Worm (Caenorhabditis elegans): Measurements from ENCODE around the gene Y9C12A.1.

DNA sequence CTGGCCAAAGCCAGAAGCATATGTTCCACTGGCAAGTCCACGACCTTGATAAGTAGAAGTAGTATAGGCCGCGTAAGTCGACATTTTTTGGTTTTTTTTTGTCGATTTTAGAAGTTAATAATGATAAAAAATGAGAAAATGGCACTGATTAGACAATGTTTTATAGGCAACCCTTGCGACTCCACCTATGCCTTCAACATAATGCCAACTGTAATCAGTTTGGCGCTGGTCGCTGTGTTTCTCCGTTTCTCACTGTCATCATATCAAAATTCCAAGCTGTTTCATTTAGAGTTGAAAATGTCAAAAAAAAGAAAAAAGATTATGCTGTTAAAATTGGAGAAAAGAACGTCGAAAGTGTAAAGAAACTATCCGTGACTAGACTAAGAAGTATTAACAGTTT is 37.0 kb downstream of the Y9C12A.1 start:
- TF ChIP-seq nhr-77 (tag; optimal IDR thresholded peaks at IDR 0.05) (no peak), blmp-1 (tag; optimal IDR thresholded peaks at IDR 0.05; ENCODE audit: insufficient read depth) (no peak), ztf-11 (tag; optimal IDR thresholded peaks at IDR 0.05) (no peak)
